Worm (Caenorhabditis elegans) whole organism, L3 larva: ENCODE results near the gene C01G12.16.

Source experiments
- ZK546.5 ChIP-seq: sonication (generic microtip); optimal IDR thresholded peaks from 2 replicates; lab custom pipeline; 2017; ENCODE audit warnings: missing biosample characterization, missing genetic modification characterization
- aly-2 ChIP-seq: fragments of 150-350 bp; optimal IDR thresholded peaks from 2 replicates; lab custom pipeline; 2014; ENCODE audit warnings: missing biosample characterization, missing genetic modification characterization
- ama-1 ChIP-seq: fragments of 150-350 bp; optimal IDR thresholded peaks from 2 replicates; lab custom pipeline; 2018
- ceh-82 ChIP-seq: fragments of 150-350 bp; optimal IDR thresholded peaks from 2 replicates; lab custom pipeline; 2014; ENCODE audit warnings: missing biosample characterization, missing genetic modification characterization
- ceh-9 ChIP-seq: sonication (generic microtip); optimal IDR thresholded peaks from 2 replicates; lab custom pipeline; 2018; ENCODE audit warnings: missing biosample characterization, missing genetic modification characterization
- elt-2 ChIP-seq: sonication (generic microtip); optimal IDR thresholded peaks from 2 replicates; lab custom pipeline; 2016; ENCODE audit warnings: missing genetic modification reagents, mild to moderate bottlenecking, missing genetic modification characterization, missing compliant biosample characterization
- fkh-2 ChIP-seq: fragments of 150-350 bp; optimal IDR thresholded peaks from 2 replicates; lab custom pipeline; 2014; ENCODE audit warnings: missing biosample characterization, missing genetic modification reagents, missing genetic modification characterization
- fos-1 ChIP-seq: fragments of 150-350 bp; optimal IDR thresholded peaks from 2 replicates; lab custom pipeline; 2014; ENCODE audit warnings: missing biosample characterization, missing genetic modification characterization
- hmg-11 ChIP-seq: sonication (generic microtip); optimal IDR thresholded peaks from 2 replicates; lab custom pipeline; 2016; ENCODE audit warnings: missing genetic modification characterization, missing compliant biosample characterization
- jun-1 ChIP-seq: fragments of 150-350 bp; optimal IDR thresholded peaks from 2 replicates; lab custom pipeline; 2014; ENCODE audit warnings: missing biosample characterization, missing genetic modification reagents, missing genetic modification characterization
- lin-15B ChIP-seq: fragments of 150-350 bp; optimal IDR thresholded peaks from 2 replicates; lab custom pipeline; 2014; ENCODE audit warnings: missing biosample characterization, missing genetic modification characterization
- lin-39 ChIP-seq: fragments of 150-350 bp; optimal IDR thresholded peaks from 2 replicates; lab custom pipeline; 2018; ENCODE audit warnings: missing biosample characterization, missing genetic modification reagents, missing genetic modification characterization
- lsy-12 ChIP-seq: sonication (generic microtip); optimal IDR thresholded peaks from 2 replicates; lab custom pipeline; 2016; ENCODE audit warnings: mild to moderate bottlenecking, missing genetic modification characterization, missing compliant biosample characterization
- mml-1 ChIP-seq: fragments of 150-350 bp; sonication (generic microtip); optimal IDR thresholded peaks from 3 replicates; lab custom pipeline; 2014; ENCODE audit warnings: missing biosample characterization, missing genetic modification characterization
- nfya-1 ChIP-seq: sonication (generic microtip); optimal IDR thresholded peaks from 2 replicates; lab custom pipeline; 2017; ENCODE audit warnings: missing genetic modification characterization, mild to moderate bottlenecking, missing compliant biosample characterization, antibody characterized with exemption, moderate library complexity; ENCODE audit not compliant: insufficient read depth
- nhr-11 ChIP-seq: fragments of 150-350 bp; optimal IDR thresholded peaks from 2 replicates; lab custom pipeline; 2014; ENCODE audit warnings: missing biosample characterization, missing genetic modification characterization
- nhr-12 ChIP-seq: fragments of 150-350 bp; optimal IDR thresholded peaks from 2 replicates; lab custom pipeline; 2014; ENCODE audit warnings: missing biosample characterization, missing genetic modification characterization
- nhr-23 ChIP-seq: fragments of 150-350 bp; optimal IDR thresholded peaks from 2 replicates; lab custom pipeline; 2014; ENCODE audit warnings: missing biosample characterization, missing genetic modification reagents, missing genetic modification characterization
- nhr-28 ChIP-seq: fragments of 150-350 bp; optimal IDR thresholded peaks from 2 replicates; lab custom pipeline; 2014; ENCODE audit warnings: missing biosample characterization, missing genetic modification characterization
- nhr-43 ChIP-seq: sonication (generic microtip); optimal IDR thresholded peaks from 2 replicates; lab custom pipeline; 2016; ENCODE audit warnings: mild to moderate bottlenecking, missing genetic modification characterization, missing compliant biosample characterization; ENCODE audit not compliant: poor library complexity, severe bottlenecking
- nhr-67 ChIP-seq: fragments of 150-350 bp; optimal IDR thresholded peaks from 2 replicates; lab custom pipeline; 2014; ENCODE audit warnings: missing biosample characterization, missing genetic modification characterization
- nhr-76 ChIP-seq: fragments of 150-350 bp; sonication (generic microtip); optimal IDR thresholded peaks from 5 replicates; lab custom pipeline; 2014; ENCODE audit warnings: missing biosample characterization, missing genetic modification characterization
- nhr-77 ChIP-seq: fragments of 150-350 bp; optimal IDR thresholded peaks from 2 replicates; lab custom pipeline; 2014; ENCODE audit warnings: missing biosample characterization, missing genetic modification characterization
- pha-4 ChIP-seq: fragments of 150-350 bp; optimal IDR thresholded peaks from 2 replicates; lab custom pipeline; 2014; ENCODE audit warnings: missing biosample characterization, missing genetic modification reagents, missing genetic modification characterization
- pqm-1 ChIP-seq: fragments of 150-350 bp; optimal IDR thresholded peaks from 2 replicates; lab custom pipeline; 2017; ENCODE audit warnings: missing biosample characterization, missing genetic modification characterization, inconsistent platforms
- sea-2 ChIP-seq: fragments of 150-350 bp; sonication (generic microtip); optimal IDR thresholded peaks from 4 replicates; lab custom pipeline; 2014; ENCODE audit warnings: missing biosample characterization, missing genetic modification reagents, missing genetic modification characterization
- skn-1 ChIP-seq: fragments of 150-350 bp; optimal IDR thresholded peaks from 2 replicates; lab custom pipeline; 2014; ENCODE audit warnings: missing biosample characterization, missing genetic modification characterization
- snpc-4 ChIP-seq: fragments of 150-350 bp; optimal IDR thresholded peaks from 2 replicates; lab custom pipeline; 2014; ENCODE audit warnings: missing biosample characterization, missing genetic modification characterization
- unc-39 ChIP-seq: sonication (generic microtip); optimal IDR thresholded peaks from 4 replicates; lab custom pipeline; 2017; ENCODE audit warnings: missing biosample characterization, missing genetic modification characterization
- zag-1 ChIP-seq: fragments of 150-350 bp; optimal IDR thresholded peaks from 2 replicates; lab custom pipeline; 2014; ENCODE audit warnings: missing biosample characterization, missing genetic modification characterization
- ztf-11 ChIP-seq: fragments of 150-350 bp; optimal IDR thresholded peaks from 2 replicates; lab custom pipeline; 2014; ENCODE audit warnings: missing biosample characterization, missing genetic modification characterization

C01G12.16 gene

ce11 chrIII:4150919-4151318 is 10.1 kb upstream of the C01G12.16 start (continued):
- peak; percentile 43 for TF ChIP-seq pqm-1 (tag; lab: Kevin White, UChicago)
- TF ChIP-seq nhr-23 (tag; lab: Kevin White, UChicago) = peak; percentile 64

DNA sequence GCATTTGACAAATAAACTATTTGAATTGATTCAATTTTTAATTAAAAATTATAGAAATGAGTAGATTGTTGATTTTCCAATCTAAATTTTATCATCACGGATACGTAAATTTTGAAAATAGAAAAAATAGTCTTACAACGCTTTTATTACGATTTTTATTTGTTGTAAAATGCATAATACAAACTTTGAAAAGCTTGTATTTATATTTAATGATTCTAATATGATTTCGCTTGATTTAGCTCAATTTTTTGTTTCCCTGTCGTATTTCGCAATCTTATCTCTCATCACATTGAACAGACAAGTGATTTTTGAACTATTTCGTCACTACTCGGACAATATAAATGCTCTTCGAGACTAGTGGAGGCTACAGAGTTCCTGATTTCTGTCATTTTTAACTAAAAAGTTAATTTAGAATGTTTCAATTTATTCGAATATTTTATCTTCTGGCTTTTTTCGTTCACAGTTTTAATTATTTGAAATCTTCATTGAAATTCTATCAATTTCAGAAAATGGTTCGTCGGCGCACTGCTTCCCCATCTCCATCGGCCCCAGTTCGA is 9.4 kb upstream of the C01G12.16 start, which contains the start of the genes wht-3 and har-1:
TSS of gene wht-3 (minus strand) at position 51 of the 557 bp plus-strand sequence.
TSS of gene har-1 (plus strand) at position 507 of the 557 bp plus-strand sequence.
- TF ChIP-seq ceh-9 = no peak
- TF ChIP-seq elt-2 = peak; percentile 27
- peak; percentile 7 for TF ChIP-seq pha-4

- TF ChIP-seq nhr-12 (tag; lab: Kevin White, UChicago) = no peak
- no peak for TF ChIP-seq ztf-11
- TF ChIP-seq lin-15B (tag; lab: Kevin White, UChicago) = no peak
- no peak for TF ChIP-seq nhr-77 (tag; lab: Kevin White, UChicago)
- TF ChIP-seq nhr-28 = no peak
- TF ChIP-seq nhr-67 (tag; lab: Kevin White, UChicago) = no peak
- no peak for TF ChIP-seq ceh-9
- no peak for TF ChIP-seq skn-1
- no peak for TF ChIP-seq sea-2 (GFP tag; lab: Kevin White, UChicago)
- TF ChIP-seq lsy-12 (tag; lab: Kevin White, UChicago) = no peak
- TF ChIP-seq ceh-82 (tag; lab: Kevin White, UChicago) = no peak
- TF ChIP-seq fos-1 (tag; lab: Kevin White, UChicago) = no peak
- TF ChIP-seq lin-39 (tag; lab: Kevin White, UChicago) = no peak
- no peak for TF ChIP-seq ZK546.5 (tag; lab: Kevin White, UChicago)
- TF ChIP-seq unc-39 (tag; lab: Kevin White, UChicago) = no peak
- no peak for TF ChIP-seq zag-1 (tag; lab: Kevin White, UChicago)
- TF ChIP-seq mml-1 (tag; lab: Kevin White, UChicago) = no peak
- TF ChIP-seq, all 47 proteins: peak for 0
Measured at ce11 chrIII:4152309-4152708, 8.7 kb upstream of the C01G12.16 start.

- TF ChIP-seq nfya-1 (tag; lab: Kevin White, UChicago) (no peak), ama-1 (lab: Kevin White, UChicago) (peak; percentile 68)
Measured at ce11 chrIII:4152828-4153227, 8.2 kb upstream of the C01G12.16 start.

DNA sequence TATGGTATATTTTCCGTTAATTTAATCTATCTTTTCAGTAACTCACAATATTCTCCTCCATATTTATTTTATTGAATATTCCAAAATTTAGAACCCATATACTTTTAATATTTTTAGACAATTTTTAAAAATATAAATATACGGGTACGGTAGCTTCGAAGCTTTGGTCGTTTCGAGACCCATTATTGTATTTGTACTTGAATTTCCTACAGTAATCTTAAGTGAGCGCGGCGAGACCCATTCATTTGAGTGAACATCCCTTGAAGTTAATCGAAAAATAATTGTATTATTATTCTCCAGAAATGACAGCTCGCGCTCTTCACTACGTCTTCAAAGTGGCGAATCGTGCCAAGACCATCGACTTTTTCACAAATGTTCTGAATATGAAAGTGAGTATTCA is 7.7 kb upstream of the C01G12.16 start, which contains the start of gene glod-4:
TSS of gene glod-4 (plus strand) at position 301 of the 400 bp plus-strand sequence.
- no peak for TF ChIP-seq ceh-82 (tag; lab: Kevin White, UChicago)
- TF ChIP-seq nhr-67 (tag; lab: Kevin White, UChicago) = no peak
- no peak for TF ChIP-seq fos-1 (tag; lab: Kevin White, UChicago)
- no peak for TF ChIP-seq pha-4
- no peak for TF ChIP-seq mml-1 (tag; lab: Kevin White, UChicago)
- no peak for TF ChIP-seq aly-2 (tag; lab: Kevin White, UChicago)
- no peak for TF ChIP-seq ztf-11
- TF ChIP-seq nhr-76 (tag; lab: Kevin White, UChicago) = no peak
- TF ChIP-seq nhr-28 = no peak
- TF ChIP-seq hmg-11 (tag; lab: Kevin White, UChicago) = no peak

DNA sequence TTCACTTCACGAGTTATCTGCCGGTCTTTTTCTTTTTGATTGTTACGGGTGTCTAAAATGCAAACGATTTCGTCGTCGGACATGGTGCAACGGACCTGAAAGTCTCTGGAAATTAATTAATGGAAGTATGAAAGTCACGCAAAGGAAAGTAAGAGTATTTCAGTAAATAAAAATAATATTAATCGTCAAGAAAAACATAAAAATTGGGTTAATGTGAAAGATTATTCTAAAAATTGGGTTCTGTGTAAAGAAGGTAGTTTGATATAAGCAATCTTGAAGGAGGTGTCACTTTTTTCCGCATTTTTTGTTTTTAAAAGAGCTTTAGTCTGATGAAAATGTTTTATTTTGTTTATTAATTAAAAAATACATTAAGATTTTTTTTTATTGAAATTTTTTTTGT is 3.7 kb upstream of the C01G12.16 start, which contains the start of gene C16C10.9:
TSS of gene C16C10.9 (minus strand) at position 101 of the 400 bp plus-strand sequence.
- TF ChIP-seq ZK546.5 (tag; lab: Kevin White, UChicago) (no peak), hmg-11 (tag; lab: Kevin White, UChicago) (no peak), pha-4 (no peak), pqm-1 (tag; lab: Kevin White, UChicago) (no peak), nhr-67 (tag; lab: Kevin White, UChicago) (no peak), mml-1 (tag; lab: Kevin White, UChicago) (no peak), zag-1 (tag; lab: Kevin White, UChicago) (no peak), sea-2 (GFP tag; lab: Kevin White, UChicago) (no peak), ama-1 (lab: Kevin White, UChicago) (no peak), jun-1 (tag; lab: Kevin White, UChicago) (no peak), snpc-4 (tag; lab: Kevin White, UChicago) (no peak), nhr-11 (tag; lab: Kevin White, UChicago) (no peak), nhr-77 (tag; lab: Kevin White, UChicago) (no peak), fkh-2 (no peak), nhr-43 (tag; lab: Kevin White, UChicago) (no peak)
